Fruit fly (Drosophila melanogaster): ENCODE data around the gene CG31908.

CG31908 gene

dm6 chr2L:7021382-7021781 lies 5.8 kb downstream of the CG31908 start, which contains the start of gene Pcp:
Pcp (plus strand) TSS chr2L:7021682.
- TF ChIP-seq Rel (GFP tag; optimal IDR thresholded peaks at IDR 0.05) (no peak), Rel (tag; optimal IDR thresholded peaks at IDR 0.05) (peak; percentile 62), Abd-B (GFP tag; optimal IDR thresholded peaks at IDR 0.05) (no peak), Hr83 (GFP tag; optimal IDR thresholded peaks at IDR 0.05; ENCODE audit: poor library complexity, severe bottlenecking) (no peak)

- TF ChIP-seq Hnf4 (GFP tag; optimal IDR thresholded peaks at IDR 0.05): no peak
- TF ChIP-seq ey (GFP tag; optimal IDR thresholded peaks at IDR 0.05): no peak
- TF ChIP-seq dsf (GFP tag; optimal IDR thresholded peaks at IDR 0.05; ENCODE audit: borderline replicate concordance): no peak
- TF ChIP-seq Mio (GFP tag; optimal IDR thresholded peaks at IDR 0.05): no peak
- no peak for TF ChIP-seq h (GFP tag; optimal IDR thresholded peaks at IDR 0.05)
- TF ChIP-seq Dfd (GFP tag; optimal IDR thresholded peaks at IDR 0.05): no peak
- TF ChIP-seq pan (optimal IDR thresholded peaks at IDR 0.05): no peak
- TF ChIP-seq dmrt93B (GFP tag; optimal IDR thresholded peaks at IDR 0.05): no peak
- no peak for TF ChIP-seq usp (GFP tag; optimal IDR thresholded peaks at IDR 0.05)
- TF ChIP-seq Myc (optimal IDR thresholded peaks at IDR 0.05): no peak
- no peak for TF ChIP-seq woc (GFP tag; optimal IDR thresholded peaks at IDR 0.05)
- no peak for TF ChIP-seq OdsH (GFP tag; optimal IDR thresholded peaks at IDR 0.05)
- TF ChIP-seq CrebA (GFP tag; optimal IDR thresholded peaks at IDR 0.05; ENCODE audit: borderline replicate concordance): no peak
- TF ChIP-seq dl (GFP tag; optimal IDR thresholded peaks at IDR 0.05; ENCODE audit: insufficient read depth in 1 of 2, partially characterized antibody in 2 of 2): no peak
- no peak for TF ChIP-seq Hr78 (GFP tag; optimal IDR thresholded peaks at IDR 0.05)
- no peak for TF ChIP-seq CG32264 (GFP tag; optimal IDR thresholded peaks at IDR 0.05)
- no peak for TF ChIP-seq Rel (GFP tag; optimal IDR thresholded peaks at IDR 0.05)
- no peak for TF ChIP-seq Rel (tag; optimal IDR thresholded peaks at IDR 0.05)
Observed at dm6 chr2L:7013157-7013556, 14.0 kb downstream of the CG31908 start, which contains the start of gene CG43322. CG43322 (plus strand) TSS chr2L:7013396.

dm6 chr2L:7011962-7012361 lies 15.2 kb downstream of the CG31908 start, which contains the start of gene CG43321:
CG43321 (plus strand) TSS chr2L:7012262.
- TF ChIP-seq Jra (GFP tag; optimal IDR thresholded peaks at IDR 0.05): no peak
- no peak for TF ChIP-seq Hr78 (GFP tag; optimal IDR thresholded peaks at IDR 0.05)
- TF ChIP-seq dmrt93B (GFP tag; optimal IDR thresholded peaks at IDR 0.05): no peak
- no peak for TF ChIP-seq h (GFP tag; optimal IDR thresholded peaks at IDR 0.05)
- no peak for TF ChIP-seq Dif (GFP tag; optimal IDR thresholded peaks at IDR 0.05; ENCODE audit: partially characterized antibody)
- TF ChIP-seq sage (GFP tag; optimal IDR thresholded peaks at IDR 0.05): no peak
- TF ChIP-seq Hr83 (GFP tag; optimal IDR thresholded peaks at IDR 0.05; ENCODE audit: poor library complexity, severe bottlenecking): no peak
- TF ChIP-seq fru (GFP tag; optimal IDR thresholded peaks at IDR 0.05): no peak
- TF ChIP-seq Mio (GFP tag; optimal IDR thresholded peaks at IDR 0.05): no peak
- no peak for TF ChIP-seq N (GFP tag; optimal IDR thresholded peaks at IDR 0.05)
- no peak for TF ChIP-seq pan (optimal IDR thresholded peaks at IDR 0.05)
- TF ChIP-seq woc (GFP tag; optimal IDR thresholded peaks at IDR 0.05): no peak
- no peak for TF ChIP-seq Abd-B (GFP tag; optimal IDR thresholded peaks at IDR 0.05)
- TF ChIP-seq tai (GFP tag; optimal IDR thresholded peaks at IDR 0.05): no peak
- no peak for TF ChIP-seq CG32264 (GFP tag; optimal IDR thresholded peaks at IDR 0.05)

dm6 chr2L:7010513-7010912 lies 16.7 kb downstream of the CG31908 start:
- TF ChIP-seq GATAd (GFP tag; optimal IDR thresholded peaks at IDR 0.05) (no peak), OdsH (GFP tag; optimal IDR thresholded peaks at IDR 0.05) (no peak), Jra (GFP tag; optimal IDR thresholded peaks at IDR 0.05) (no peak), dmrt93B (GFP tag; optimal IDR thresholded peaks at IDR 0.05) (no peak), usp (GFP tag; optimal IDR thresholded peaks at IDR 0.05) (no peak), ey (GFP tag; optimal IDR thresholded peaks at IDR 0.05) (no peak), br (GFP tag; optimal IDR thresholded peaks at IDR 0.05) (no peak), Abd-B (GFP tag; optimal IDR thresholded peaks at IDR 0.05) (no peak), pan (optimal IDR thresholded peaks at IDR 0.05) (no peak), sv (GFP tag; optimal IDR thresholded peaks at IDR 0.05) (no peak), Myc (optimal IDR thresholded peaks at IDR 0.05) (no peak), CG9705 (GFP tag; optimal IDR thresholded peaks at IDR 0.05) (no peak), Hnf4 (GFP tag; optimal IDR thresholded peaks at IDR 0.05) (no peak), dl (GFP tag; optimal IDR thresholded peaks at IDR 0.05; ENCODE audit: insufficient read depth in 1 of 2, partially characterized antibody in 2 of 2) (no peak), CG32264 (GFP tag; optimal IDR thresholded peaks at IDR 0.05) (no peak), rgr (GFP tag; optimal IDR thresholded peaks at IDR 0.05) (no peak), foxo (GFP tag; optimal IDR thresholded peaks at IDR 0.05) (no peak)
